Worm (Caenorhabditis elegans): ENCODE results near the gene F09E10.1.

Gene F09E10.1

ce11 chrX:1513153-1513552 is 10.6 kb downstream of the F09E10.1 start:
- TF ChIP-seq ztf-1 (GFP tag; conservative IDR thresholded peaks at IDR 0.05): no peak
- no peak for TF ChIP-seq elt-1 (tag; optimal IDR thresholded peaks at IDR 0.05)
- no peak for TF ChIP-seq nhr-12 (tag; optimal IDR thresholded peaks at IDR 0.05)
- TF ChIP-seq unc-39 (tag; optimal IDR thresholded peaks at IDR 0.05): no peak
- no peak for TF ChIP-seq nhr-6 (tag; optimal IDR thresholded peaks at IDR 0.05)

- TF ChIP-seq nhr-12 (tag; optimal IDR thresholded peaks at IDR 0.05): no peak
- no peak for TF ChIP-seq nhr-77 (tag; optimal IDR thresholded peaks at IDR 0.05)
- no peak for TF ChIP-seq C34F6.9 (tag; optimal IDR thresholded peaks at IDR 0.05)
- peak; percentile 54 for TF ChIP-seq snpc-4 (tag; optimal IDR thresholded peaks at IDR 0.05)
These were observed 14.0 kb downstream of the F09E10.1 start for ce11 chrX:1516574-1516973.

- TF ChIP-seq ztf-4 (tag; optimal IDR thresholded peaks at IDR 0.05) (no peak), nhr-23 (tag; optimal IDR thresholded peaks at IDR 0.05) (no peak), nhr-129 (tag; optimal IDR thresholded peaks at IDR 0.05) (no peak), ztf-1 (GFP tag; conservative IDR thresholded peaks at IDR 0.05) (no peak), nhr-237 (tag; optimal IDR thresholded peaks at IDR 0.05) (no peak), nhr-77 (tag; optimal IDR thresholded peaks at IDR 0.05) (no peak), alr-1 (tag; optimal IDR thresholded peaks at IDR 0.05) (no peak), mab-5 (tag; optimal IDR thresholded peaks at IDR 0.05) (no peak), zag-1 (tag; optimal IDR thresholded peaks at IDR 0.05) (no peak), mbf-1 (tag; optimal IDR thresholded peaks at IDR 0.05) (no peak)
These were observed 14.9 kb downstream of the F09E10.1 start for ce11 chrX:1517519-1517918.

ce11 chrX:1521387-1521786 is 18.8 kb downstream of the F09E10.1 start, which contains the start of gene toca-1:
toca-1 (minus strand) TSS chrX:1521487.
- TF ChIP-seq unc-39 (tag; optimal IDR thresholded peaks at IDR 0.05) (no peak), nhr-11 (tag; optimal IDR thresholded peaks at IDR 0.05) (no peak), gmeb-1 (tag; optimal IDR thresholded peaks at IDR 0.05) (no peak), snpc-4 (tag; optimal IDR thresholded peaks at IDR 0.05) (no peak), zag-1 (tag; optimal IDR thresholded peaks at IDR 0.05) (no peak), aly-2 (tag; optimal IDR thresholded peaks at IDR 0.05) (no peak), dmd-4 (tag; optimal IDR thresholded peaks at IDR 0.05) (no peak), sem-4 (tag; optimal IDR thresholded peaks at IDR 0.05) (no peak)

- TF ChIP-seq nhr-12 (tag; optimal IDR thresholded peaks at IDR 0.05) (no peak), lsy-2 (tag; optimal IDR thresholded peaks at IDR 0.05) (peak in 1 of 2 experiments; percentile 54), nhr-23 (tag; optimal IDR thresholded peaks at IDR 0.05) (no peak), ceh-16 (tag; optimal IDR thresholded peaks at IDR 0.05) (no peak), sma-9 (GFP tag; optimal IDR thresholded peaks at IDR 0.05) (no peak), sma-9 (tag; optimal IDR thresholded peaks at IDR 0.05) (no peak), mdl-1 (tag; optimal IDR thresholded peaks at IDR 0.05) (peak in 1 of 2 experiments; percentile 3), snpc-4 (tag; optimal IDR thresholded peaks at IDR 0.05) (no peak), F13H6.1 (tag; optimal IDR thresholded peaks at IDR 0.05) (peak; percentile 47), nhr-129 (tag; optimal IDR thresholded peaks at IDR 0.05) (peak; percentile 62), C34F6.9 (tag; optimal IDR thresholded peaks at IDR 0.05) (peak; percentile 45), dmd-4 (tag; optimal IDR thresholded peaks at IDR 0.05) (no peak), unc-55 (GFP tag; optimal IDR thresholded peaks at IDR 0.05) (peak; percentile 46)
These were observed 19.5 kb downstream of the F09E10.1 start for ce11 chrX:1522068-1522467.

ce11 chrX:1523272-1523671 is 20.7 kb downstream of the F09E10.1 start:
- TF ChIP-seq aly-2 (tag; optimal IDR thresholded peaks at IDR 0.05) (no peak), peb-1 (tag; optimal IDR thresholded peaks at IDR 0.05) (no peak), blmp-1 (tag; optimal IDR thresholded peaks at IDR 0.05; ENCODE audit: insufficient read depth) (no peak), unc-55 (GFP tag; optimal IDR thresholded peaks at IDR 0.05) (no peak)

- TF ChIP-seq ceh-82 (tag; optimal IDR thresholded peaks at IDR 0.05) (no peak), blmp-1 (tag; optimal IDR thresholded peaks at IDR 0.05; ENCODE audit: insufficient read depth) (no peak), C34F6.9 (tag; optimal IDR thresholded peaks at IDR 0.05) (peak; percentile 63), ZK546.5 (tag; optimal IDR thresholded peaks at IDR 0.05) (no peak), aly-2 (tag; optimal IDR thresholded peaks at IDR 0.05) (no peak), sma-3 (GFP tag; optimal IDR thresholded peaks at IDR 0.05) (no peak), alr-1 (tag; optimal IDR thresholded peaks at IDR 0.05) (no peak), ama-1 (optimal IDR thresholded peaks at IDR 0.05) (no peak), nhr-25 (tag; optimal IDR thresholded peaks at IDR 0.05) (peak; percentile 40), nhr-11 (tag; optimal IDR thresholded peaks at IDR 0.05) (no peak), elt-3 (tag; optimal IDR thresholded peaks at IDR 0.05) (no peak), mbf-1 (tag; optimal IDR thresholded peaks at IDR 0.05) (no peak), mab-5 (tag; optimal IDR thresholded peaks at IDR 0.05) (peak; percentile 22), zag-1 (tag; optimal IDR thresholded peaks at IDR 0.05) (no peak), elt-1 (tag; optimal IDR thresholded peaks at IDR 0.05) (no peak), nhr-12 (tag; optimal IDR thresholded peaks at IDR 0.05) (no peak), skn-1 (tag; optimal IDR thresholded peaks at IDR 0.05) (no peak), nhr-129 (tag; optimal IDR thresholded peaks at IDR 0.05) (peak; percentile 55), F13H6.1 (tag; optimal IDR thresholded peaks at IDR 0.05) (peak; percentile 70), lin-11 (tag; optimal IDR thresholded peaks at IDR 0.05) (no peak), egl-27 (tag; optimal IDR thresholded peaks at IDR 0.05) (peak; percentile 29), nhr-237 (tag; optimal IDR thresholded peaks at IDR 0.05) (no peak), gmeb-1 (tag; optimal IDR thresholded peaks at IDR 0.05) (no peak), nhr-21 (tag; optimal IDR thresholded peaks at IDR 0.05) (no peak)
These were observed 22.0 kb downstream of the F09E10.1 start for ce11 chrX:1524559-1524958.
